Worm (Caenorhabditis elegans): Measurements from ENCODE around the gene pycr-1.

- TF ChIP-seq unc-86 (tag; optimal IDR thresholded peaks at IDR 0.05) (no peak), gmeb-2 (tag; optimal IDR thresholded peaks at IDR 0.05) (no peak), C08G9.2 (tag; optimal IDR thresholded peaks at IDR 0.05) (no peak), fkh-10 (GFP tag; optimal IDR thresholded peaks at IDR 0.05) (no peak), elt-2 (tag; optimal IDR thresholded peaks at IDR 0.05) (no peak), unc-55 (GFP tag; optimal IDR thresholded peaks at IDR 0.05) (no peak), sdc-2 (tag; optimal IDR thresholded peaks at IDR 0.05) (no peak), lin-11 (tag; optimal IDR thresholded peaks at IDR 0.05) (no peak)
Observed at ce11 chrX:12197367-12197766, 50.7 kb downstream of the pycr-1 start.

Measured in whole organism, late embryonic.